Fruit fly (Drosophila melanogaster): ENCODE results near the gene Zip71B.

DNA sequence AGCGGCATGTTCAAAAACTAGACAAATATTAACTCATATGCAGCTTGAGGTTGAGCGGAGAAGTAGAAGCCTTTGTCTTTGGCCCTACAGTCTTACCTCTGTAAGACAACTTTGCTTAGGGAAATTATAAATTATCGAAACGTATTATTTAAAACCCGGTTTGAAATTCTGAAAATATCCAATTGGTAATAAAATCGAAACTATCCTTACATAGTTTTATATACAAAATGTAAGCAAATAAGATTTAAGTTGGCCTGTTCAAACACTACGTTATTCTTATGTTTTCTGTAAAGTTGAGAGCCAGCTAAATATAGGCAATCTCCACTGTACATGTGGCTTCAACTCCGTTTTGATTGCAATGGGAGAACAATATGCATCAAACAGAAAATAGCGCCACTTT is 21.2 kb downstream of the Zip71B start:
- TF ChIP-seq CG6654 (GFP tag; optimal IDR thresholded peaks at IDR 0.05) (no peak), CG30403 (GFP tag; optimal IDR thresholded peaks at IDR 0.05) (no peak), CG6854 (GFP tag; optimal IDR thresholded peaks at IDR 0.05) (no peak), CG10979 (tag; optimal IDR thresholded peaks at IDR 0.05) (no peak), Sin3A (optimal IDR thresholded peaks at IDR 0.05) (no peak), CG7271 (tag; optimal IDR thresholded peaks at IDR 0.05) (no peak), CG10654 (GFP tag; optimal IDR thresholded peaks at IDR 0.05) (no peak), mld (GFP tag; IDR thresholded peaks at IDR 0.05; ENCODE audit: partially characterized antibody) (no peak)
